In the genomic region with DNA sequence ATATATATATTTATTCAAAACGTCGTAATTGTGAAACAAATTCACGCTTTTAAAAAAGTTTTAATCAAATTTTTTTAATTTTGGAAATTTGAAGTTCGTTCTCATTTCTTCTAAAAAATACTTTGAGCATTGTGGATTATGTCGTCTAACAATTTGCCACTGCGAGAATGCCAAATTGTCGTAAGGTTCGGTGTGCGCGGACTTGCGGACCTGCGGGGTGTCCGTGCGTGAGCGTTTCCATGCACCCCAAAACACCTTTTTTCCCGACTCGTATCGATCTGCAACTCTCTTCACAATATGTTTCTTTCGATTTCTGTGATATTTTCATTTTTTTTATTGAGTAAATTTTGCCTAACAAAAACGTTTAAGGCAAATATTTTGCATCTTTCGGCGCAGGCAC, we compare ENCODE assay signal across 6 worm cellular contexts.
A peak's percentile ranks its signal among the peaks of the same experiment; 100 is the strongest.
TF ChIP-seq lines count a peak whose summit lies in the region.

No protein-coding gene starts in this region.

TF ChIP-seq in whole organism, L1 larva, 84 proteins besides CTCF, POLR2A, EP300 and RAD21:
- TF ChIP-seq mep-1 (tag; optimal IDR thresholded peaks at IDR 0.05; lab: Kevin White, UChicago): no peak
- peak; percentile 77 for TF ChIP-seq F16B12.6 (tag; optimal IDR thresholded peaks at IDR 0.05; lab: Kevin White, UChicago)
- no peak for TF ChIP-seq efl-1 (optimal IDR thresholded peaks at IDR 0.05; lab: Kevin White, UChicago)
- TF ChIP-seq efl-1 (GFP tag; optimal IDR thresholded peaks at IDR 0.05 in 1 of 2; lab: Kevin White, UChicago): peak in 1 of 2 experiments; percentile 59
- peak in 1 of 2 experiments; percentile 2 for TF ChIP-seq lsy-2 (tag; optimal IDR thresholded peaks at IDR 0.05; lab: Kevin White, UChicago)

TF ChIP-seq in whole organism, L3 larva, 47 proteins besides CTCF, POLR2A, EP300 and RAD21:
- TF ChIP-seq nfya-1 (tag; optimal IDR thresholded peaks at IDR 0.05; lab: Kevin White, UChicago; ENCODE audit: insufficient read depth) (peak; percentile 10), nhr-11 (tag; optimal IDR thresholded peaks at IDR 0.05; lab: Kevin White, UChicago) (no peak), unc-62 (GFP tag; optimal IDR thresholded peaks at IDR 0.05; lab: Kevin White, UChicago) (no peak), aly-2 (tag; optimal IDR thresholded peaks at IDR 0.05; lab: Kevin White, UChicago) (no peak), egl-5 (tag; optimal IDR thresholded peaks at IDR 0.05; lab: Kevin White, UChicago) (no peak)

TF ChIP-seq in whole organism, L4 larva, 104 proteins besides CTCF, POLR2A, EP300 and RAD21:
- TF ChIP-seq sdz-12 (GFP tag; optimal IDR thresholded peaks at IDR 0.05; lab: Kevin White, UChicago) (no peak), hmg-1.1 (GFP tag; IDR thresholded peaks at IDR 0.05; lab: Robert Waterston, UW) (peak; percentile 32; the same call in 1 of the 2 replicates), mep-1 (tag; optimal IDR thresholded peaks at IDR 0.05; lab: Kevin White, UChicago) (no peak), daf-16 (GFP tag; optimal IDR thresholded peaks at IDR 0.05; lab: Kevin White, UChicago) (no peak), daf-16 (tag; optimal IDR thresholded peaks at IDR 0.05; lab: Kevin White, UChicago) (peak; percentile 41), lin-38 (GFP tag; IDR thresholded peaks at IDR 0.05; lab: Robert Waterston, UW) (no peak), lsy-2 (tag; optimal IDR thresholded peaks at IDR 0.05; lab: Kevin White, UChicago) (no peak), ceh-82 (tag; optimal IDR thresholded peaks at IDR 0.05; lab: Kevin White, UChicago) (no peak), tag-97 (GFP tag; IDR thresholded peaks at IDR 0.05; lab: Robert Waterston, UW) (no peak)

TF ChIP-seq in whole organism, early embryonic, 17 proteins besides CTCF, POLR2A, EP300 and RAD21:
- TF ChIP-seq aly-1 (tag; optimal IDR thresholded peaks at IDR 0.05; lab: Kevin White, UChicago): no peak
- peak; percentile 29 for TF ChIP-seq hmg-4 (GFP tag; optimal IDR thresholded peaks at IDR 0.05; lab: Kevin White, UChicago)

TF ChIP-seq in whole organism, midembryonic, 9 proteins besides CTCF, POLR2A, EP300 and RAD21:
- TF ChIP-seq flt-1 (GFP tag; IDR thresholded peaks at IDR 0.05; lab: Robert Waterston, UW): no peak; the same call in 1 of the 2 replicates
- no peak for TF ChIP-seq ztf-29 (GFP tag; IDR thresholded peaks at IDR 0.05; lab: Robert Waterston, UW)
- 0 out of 2 replicates have a peak, but pooled peaks have one; percentile 51 for TF ChIP-seq ztf-23 (GFP tag; IDR thresholded peaks at IDR 0.05; lab: Robert Waterston, UW)
- no peak for TF ChIP-seq tab-1 (GFP tag; IDR thresholded peaks at IDR 0.05; lab: Robert Waterston, UW)
TF ChIP-seq in whole organism, midembryonic: peak in this region for 1.

TF ChIP-seq in whole organism, mixed stage, embryonic, 35 proteins besides CTCF, POLR2A, EP300 and RAD21:
- TF ChIP-seq lin-13 (tag; optimal IDR thresholded peaks at IDR 0.05; lab: Kevin White, UChicago) (peak; percentile 22), nhr-76 (tag; optimal IDR thresholded peaks at IDR 0.05; lab: Kevin White, UChicago) (no peak)
